Worm (Caenorhabditis elegans): Measurements from ENCODE around the gene C15H9.3.

C15H9.3 gene

ce11 chrX:6122026-6122425 lies 6.4 kb downstream of the C15H9.3 start, which contains the start of gene nnt-1:
Gene nnt-1, plus strand, starts transcription at chrX:6122311.
- TF ChIP-seq pha-4 (tag; optimal IDR thresholded peaks at IDR 0.05): peak; percentile 37
- TF ChIP-seq fkh-10 (GFP tag; optimal IDR thresholded peaks at IDR 0.05): no peak

ce11 chrX:6128225-6128686 lies 12.7 kb downstream of the C15H9.3 start, which contains the start of gene C15H9.9:
Gene C15H9.9, minus strand, starts transcription at chrX:6128275.
- peak; percentile 90 for TF ChIP-seq lin-39 (tag; optimal IDR thresholded peaks at IDR 0.05)
- peak; percentile 38 for TF ChIP-seq hmg-11 (tag; optimal IDR thresholded peaks at IDR 0.05)
- TF ChIP-seq egl-5 (tag; optimal IDR thresholded peaks at IDR 0.05): peak; percentile 48
- peak; percentile 45 for TF ChIP-seq nfya-1 (tag; optimal IDR thresholded peaks at IDR 0.05; ENCODE audit: insufficient read depth)
- no peak for TF ChIP-seq nhr-67 (tag; optimal IDR thresholded peaks at IDR 0.05)

- TF ChIP-seq skn-1 (tag; optimal IDR thresholded peaks at IDR 0.05) (no peak), nhr-76 (tag; optimal IDR thresholded peaks at IDR 0.05) (no peak), daf-12 (tag; optimal IDR thresholded peaks at IDR 0.05) (no peak), nhr-67 (tag; optimal IDR thresholded peaks at IDR 0.05) (no peak), fkh-10 (GFP tag; optimal IDR thresholded peaks at IDR 0.05) (no peak), hmg-11 (tag; optimal IDR thresholded peaks at IDR 0.05) (no peak), jun-1 (tag; optimal IDR thresholded peaks at IDR 0.05) (no peak)
Observed at ce11 chrX:6128773-6129172, 13.2 kb downstream of the C15H9.3 start.

- no peak for TF ChIP-seq hmg-11 (tag; optimal IDR thresholded peaks at IDR 0.05)
- no peak for TF ChIP-seq eor-1 (tag; optimal IDR thresholded peaks at IDR 0.05)
- TF ChIP-seq nhr-25 (tag; optimal IDR thresholded peaks at IDR 0.05): no peak
- TF ChIP-seq nhr-237 (tag; optimal IDR thresholded peaks at IDR 0.05): no peak
- no peak for TF ChIP-seq lin-15B (tag; optimal IDR thresholded peaks at IDR 0.05)
- peak; percentile 25 for TF ChIP-seq pha-4 (tag; optimal IDR thresholded peaks at IDR 0.05)
- no peak for TF ChIP-seq sea-2 (GFP tag; optimal IDR thresholded peaks at IDR 0.05)
- peak; percentile 53 for TF ChIP-seq pqm-1 (tag; optimal IDR thresholded peaks at IDR 0.05)
- peak; percentile 80 for TF ChIP-seq elt-2 (tag; optimal IDR thresholded peaks at IDR 0.05)
- peak; percentile 1 for TF ChIP-seq nfya-1 (tag; optimal IDR thresholded peaks at IDR 0.05; ENCODE audit: insufficient read depth)
- TF ChIP-seq R02D3.7 (tag; optimal IDR thresholded peaks at IDR 0.05): no peak
- TF ChIP-seq ceh-28 (tag; optimal IDR thresholded peaks at IDR 0.05): no peak
Observed at ce11 chrX:6129277-6129676, 13.7 kb downstream of the C15H9.3 start.

ce11 chrX:6134423-6134822 lies 18.8 kb downstream of the C15H9.3 start:
- TF ChIP-seq elt-2 (tag; optimal IDR thresholded peaks at IDR 0.05): no peak
- TF ChIP-seq ceh-82 (tag; optimal IDR thresholded peaks at IDR 0.05): no peak
- TF ChIP-seq tbx-2 (tag; optimal IDR thresholded peaks at IDR 0.05): peak; percentile 30
- no peak for TF ChIP-seq ztf-4 (tag; optimal IDR thresholded peaks at IDR 0.05)
- peak; percentile 55 for TF ChIP-seq hmg-11 (tag; optimal IDR thresholded peaks at IDR 0.05)
- TF ChIP-seq pqm-1 (tag; optimal IDR thresholded peaks at IDR 0.05): no peak
- peak; percentile 43 for TF ChIP-seq unc-62 (GFP tag; optimal IDR thresholded peaks at IDR 0.05)
- TF ChIP-seq mml-1 (tag; optimal IDR thresholded peaks at IDR 0.05): no peak
- TF ChIP-seq nhr-11 (tag; optimal IDR thresholded peaks at IDR 0.05): no peak
- no peak for TF ChIP-seq eor-1 (tag; optimal IDR thresholded peaks at IDR 0.05)
- no peak for TF ChIP-seq ztf-11 (tag; optimal IDR thresholded peaks at IDR 0.05)
- peak; percentile 47 for TF ChIP-seq nfya-1 (tag; optimal IDR thresholded peaks at IDR 0.05; ENCODE audit: insufficient read depth)
- no peak for TF ChIP-seq nhr-77 (tag; optimal IDR thresholded peaks at IDR 0.05)

ce11 chrX:6138243-6138642 lies 22.6 kb downstream of the C15H9.3 start, which contains the start of gene Y72A10A.1:
Gene Y72A10A.1, minus strand, starts transcription at chrX:6138343.
- TF ChIP-seq pha-4 (tag; optimal IDR thresholded peaks at IDR 0.05): no peak

- TF ChIP-seq lin-39 (tag; optimal IDR thresholded peaks at IDR 0.05): peak; percentile 63
- TF ChIP-seq snpc-4 (tag; optimal IDR thresholded peaks at IDR 0.05): no peak
Observed at ce11 chrX:6145921-6146320, 30.3 kb downstream of the C15H9.3 start.
